Worm (Caenorhabditis elegans) whole organism, L4 larva: ENCODE data around the gene pcn-1.

ENCODE experiments used
- R02D3.7 ChIP-seq: fragments of 150-350 bp; sonication (generic microtip); optimal IDR thresholded peaks from 3 replicates; lab custom pipeline; 2014; ENCODE audit warnings: missing biosample characterization, missing genetic modification characterization
- ZK546.5 ChIP-seq, 2 experiments: sonication (generic microtip); optimal IDR thresholded peaks; 2 replicates each; lab custom pipeline; 2017; ENCODE audit warnings: missing biosample characterization in 2 of 2, missing genetic modification characterization in 2 of 2
- ceh-32 ChIP-seq: sonication (generic microtip); optimal IDR thresholded peaks from 2 replicates; lab custom pipeline; 2016; ENCODE audit warnings: mild to moderate bottlenecking, missing genetic modification characterization, missing compliant biosample characterization; ENCODE audit not compliant: poor library complexity
- dmd-6 ChIP-seq: fragments of 200-800 bp; sonication (Bioruptor generic); IDR thresholded peaks from 2 replicates; pipeline ENCODE4 v1.3.6; 2022; ENCODE audit warnings: missing genetic modification reagents, missing genetic modification characterization, missing compliant biosample characterization
- fos-1 ChIP-seq: fragments of 150-350 bp; optimal IDR thresholded peaks from 2 replicates; lab custom pipeline; 2014; ENCODE audit warnings: missing biosample characterization, missing genetic modification characterization
- hlh-30 ChIP-seq: sonication (generic microtip); optimal IDR thresholded peaks from 2 replicates; lab custom pipeline; 2017; ENCODE audit warnings: antibody characterized with exemption, mild to moderate bottlenecking, missing genetic modification characterization, missing compliant biosample characterization; ENCODE audit not compliant: insufficient read depth
- nhr-42 ChIP-seq: fragments of 200-800 bp; sonication (Bioruptor generic); IDR thresholded peaks from 2 replicates; pipeline ENCODE4 v1.3.6; 2022; ENCODE audit warnings: missing genetic modification characterization, missing compliant biosample characterization
- nhr-48 ChIP-seq: sonication (generic microtip); optimal IDR thresholded peaks from 2 replicates; lab custom pipeline; 2016; ENCODE audit warnings: mild to moderate bottlenecking, missing genetic modification characterization, missing compliant biosample characterization
- nhr-6 ChIP-seq: fragments of 150-350 bp; optimal IDR thresholded peaks from 2 replicates; lab custom pipeline; 2014; ENCODE audit warnings: missing biosample characterization, missing genetic modification characterization
- set-16 ChIP-seq: fragments of 200-800 bp; sonication (Bioruptor generic); IDR thresholded peaks from 2 replicates; pipeline ENCODE4 v1.3.6; 2022; ENCODE audit warnings: missing genetic modification reagents, missing genetic modification characterization, missing compliant biosample characterization

The pcn-1 gene

DNA sequence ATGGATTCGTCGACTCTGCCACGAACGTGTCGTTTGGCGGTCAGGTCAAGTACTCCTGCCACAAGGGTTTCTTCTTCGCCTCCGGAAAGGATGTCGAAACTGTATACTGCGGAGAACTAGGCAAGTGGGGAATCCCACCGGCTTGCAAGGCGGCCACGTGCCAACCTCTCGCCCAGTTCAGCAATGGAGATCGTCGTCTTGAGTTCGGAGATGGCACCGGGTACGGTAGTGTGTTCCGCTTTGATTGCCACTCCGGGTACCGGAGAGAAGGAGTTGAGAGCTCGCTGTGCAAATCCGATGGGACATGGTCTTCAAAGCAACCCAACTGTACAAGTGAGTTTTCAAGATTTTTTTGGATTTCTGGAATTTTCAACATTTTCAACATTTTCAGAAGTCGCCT is 49.6 kb downstream of the pcn-1 start:
- no peak for TF ChIP-seq nhr-42
- peak; percentile 51 for TF ChIP-seq set-16 (GFP tag; lab: Robert Waterston, UW)

DNA sequence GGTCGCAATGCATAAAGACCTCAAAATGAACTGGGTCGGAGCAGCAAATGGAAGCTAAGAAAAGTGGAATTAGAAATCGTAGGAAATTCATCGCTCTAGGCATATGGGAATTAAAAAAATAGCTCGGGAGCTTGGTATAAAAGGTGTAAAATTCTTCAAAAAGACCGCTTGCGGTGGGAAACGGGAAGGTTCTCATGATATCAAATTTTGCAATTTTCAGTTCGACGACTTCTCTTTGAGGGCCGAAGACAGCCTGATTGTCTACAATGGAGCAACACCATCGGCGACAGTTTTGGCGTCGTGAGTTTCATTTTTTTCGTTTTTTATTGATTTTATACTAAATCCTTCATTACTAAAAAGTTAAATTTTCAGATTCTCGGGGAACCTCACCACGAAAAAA is 50.7 kb downstream of the pcn-1 start, which contains the start of gene F47C12.8:
F47C12.8 (minus strand) TSS at position 101 of the 400 bp plus-strand sequence.
- TF ChIP-seq nhr-48, result no peak
- TF ChIP-seq ZK546.5 (tag; optimal IDR thresholded peaks at IDR 0.05; lab: Kevin White, UChicago), result no peak
- TF ChIP-seq fos-1 (tag; lab: Kevin White, UChicago), result no peak
- no peak for TF ChIP-seq ceh-32 (tag; lab: Kevin White, UChicago)
- no peak for TF ChIP-seq R02D3.7 (tag; lab: Kevin White, UChicago)
- no peak for TF ChIP-seq dmd-6
- TF ChIP-seq nhr-6, result no peak
- TF ChIP-seq hlh-30 (tag; lab: Kevin White, UChicago), result no peak
- TF ChIP-seq, all 104 proteins: peak for 0
